Worm (Caenorhabditis elegans): ENCODE results near the gene pqn-41.
A peak's percentile ranks its signal among the peaks of the same experiment; 100 is the strongest.

The pqn-41 gene

ce11 chrIII:1923419-1924318, 17.9 kb downstream of the pqn-41 start (continued):
- TF ChIP-seq swsn-7 (tag; optimal IDR thresholded peaks at IDR 0.05) (peak; percentile 93), lin-39 (tag; optimal IDR thresholded peaks at IDR 0.05) (peak; percentile 90), elt-3 (tag; optimal IDR thresholded peaks at IDR 0.05) (peak in 5 of 6 experiments; percentile 40 to 86 (median 76)), pag-3 (tag; optimal IDR thresholded peaks at IDR 0.05; ENCODE audit: borderline replicate concordance, insufficient read depth) (no peak), hlh-4 (tag; optimal IDR thresholded peaks at IDR 0.05) (no peak), nhr-90 (tag; optimal IDR thresholded peaks at IDR 0.05; ENCODE audit: poor library complexity) (peak; percentile 91), sup-37 (GFP tag; optimal IDR thresholded peaks at IDR 0.05) (peak; percentile 67), alr-1 (tag; optimal IDR thresholded peaks at IDR 0.05; ENCODE audit: borderline replicate concordance) (no peak), nhr-85 (tag) (peak; percentile 100), unc-130 (tag; optimal IDR thresholded peaks at IDR 0.05) (peak; percentile 56), sox-4 (tag; optimal IDR thresholded peaks at IDR 0.05) (peak; percentile 84), dsc-1 (tag; optimal IDR thresholded peaks at IDR 0.05) (peak; percentile 96), egl-13 (tag; optimal IDR thresholded peaks at IDR 0.05) (peak; percentile 82), unc-98 (GFP tag; IDR thresholded peaks at IDR 0.05) (peak; percentile 30; the same call in 1 of the 2 replicates), rnt-1 (tag; optimal IDR thresholded peaks at IDR 0.05) (peak; percentile 94), lin-14 (GFP tag; optimal IDR thresholded peaks at IDR 0.05) (peak; percentile 100), skn-1 (tag; optimal IDR thresholded peaks at IDR 0.05) (peak; percentile 95), ets-5 (GFP tag; IDR thresholded peaks at IDR 0.05) (no peak), nhr-12 (tag; optimal IDR thresholded peaks at IDR 0.05) (no peak), irx-1 (tag; optimal IDR thresholded peaks at IDR 0.05) (peak; percentile 92), vab-15 (tag; optimal IDR thresholded peaks at IDR 0.05) (peak; percentile 70), ama-1 (optimal IDR thresholded peaks at IDR 0.05) (no peak), hpl-2 (GFP tag; optimal IDR thresholded peaks at IDR 0.05) (no peak), grh-1 (GFP tag; IDR thresholded peaks at IDR 0.05) (peak; percentile 92), aha-1 (tag; optimal IDR thresholded peaks at IDR 0.05) (peak; percentile 68), nhr-28 (tag; optimal IDR thresholded peaks at IDR 0.05) (no peak), jun-1 (tag; optimal IDR thresholded peaks at IDR 0.05) (peak; percentile 92), snpc-4 (tag; optimal IDR thresholded peaks at IDR 0.05) (peak; percentile 59), nhr-77 (tag; optimal IDR thresholded peaks at IDR 0.05) (peak; percentile 89), fkh-4 (tag; optimal IDR thresholded peaks at IDR 0.05; ENCODE audit: borderline replicate concordance) (peak; percentile 30), Y116A8C.19 (tag; optimal IDR thresholded peaks at IDR 0.05; ENCODE audit: borderline replicate concordance) (no peak), fkh-8 (tag; optimal IDR thresholded peaks at IDR 0.05) (peak; percentile 97), mep-1 (tag; optimal IDR thresholded peaks at IDR 0.05) (peak; percentile 60), ceh-88 (GFP tag; IDR thresholded peaks at IDR 0.05) (peak; percentile 90)

DNA sequence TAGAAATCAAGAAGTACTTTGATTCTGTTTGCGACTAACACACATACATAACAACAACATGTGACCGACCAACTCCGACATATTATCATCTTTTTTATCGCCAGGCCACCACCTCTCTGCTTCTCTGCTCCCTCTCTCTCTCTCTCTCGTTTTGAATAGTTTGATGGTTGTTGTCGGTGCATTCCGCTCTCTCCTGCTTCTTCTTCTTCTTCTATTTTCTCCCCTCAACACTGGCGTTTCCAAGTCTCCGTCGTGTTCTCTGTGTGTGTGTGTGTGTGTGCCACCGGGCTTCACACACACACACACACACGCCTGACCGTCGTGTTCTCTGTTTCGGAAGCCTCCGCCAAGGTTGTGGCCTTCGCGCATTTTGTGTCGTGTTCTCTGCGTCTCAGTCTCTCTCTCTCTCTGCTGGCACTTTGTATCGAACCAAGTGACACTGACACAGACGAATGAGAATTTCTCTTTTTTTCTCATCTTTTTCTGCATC, 19.3 kb downstream of the pqn-41 start:
- TF ChIP-seq mef-2 (tag; optimal IDR thresholded peaks at IDR 0.05) (peak; percentile 93), lin-13 (GFP tag; optimal IDR thresholded peaks at IDR 0.05) (peak; percentile 86), C16A3.4 (tag; optimal IDR thresholded peaks at IDR 0.05) (peak; percentile 85), ceh-63 (GFP tag; optimal IDR thresholded peaks at IDR 0.05) (no peak), tlp-1 (tag; optimal IDR thresholded peaks at IDR 0.05) (no peak), zip-4 (GFP tag; optimal IDR thresholded peaks at IDR 0.05) (peak; percentile 70), nhr-84 (tag; optimal IDR thresholded peaks at IDR 0.05) (no peak), vab-15 (tag; optimal IDR thresholded peaks at IDR 0.05) (peak; percentile 71), hlh-17 (GFP tag; optimal IDR thresholded peaks at IDR 0.05; ENCODE audit: borderline replicate concordance) (no peak), lsy-2 (tag; optimal IDR thresholded peaks at IDR 0.05) (peak; percentile 91 to 93), efl-1 (optimal IDR thresholded peaks at IDR 0.05) (peak; percentile 86 to 93), efl-1 (GFP tag; optimal IDR thresholded peaks at IDR 0.05 in 1 of 2) (peak; percentile 34 to 97), swsn-7 (tag; optimal IDR thresholded peaks at IDR 0.05) (peak; percentile 98), jun-1 (tag; optimal IDR thresholded peaks at IDR 0.05) (peak; percentile 97), elt-3 (tag; optimal IDR thresholded peaks at IDR 0.05) (peak in 4 of 6 experiments; percentile 51 to 95 (median 72)), ama-1 (optimal IDR thresholded peaks at IDR 0.05) (peak; percentile 30), pqm-1 (tag; optimal IDR thresholded peaks at IDR 0.05) (peak; percentile 94), sup-37 (GFP tag; optimal IDR thresholded peaks at IDR 0.05) (peak; percentile 85), pax-3 (tag; optimal IDR thresholded peaks at IDR 0.05) (peak; percentile 94), fkh-8 (tag; optimal IDR thresholded peaks at IDR 0.05) (peak; percentile 96), nhr-71 (tag; optimal IDR thresholded peaks at IDR 0.05) (peak; percentile 100), Y116A8C.19 (tag; optimal IDR thresholded peaks at IDR 0.05; ENCODE audit: borderline replicate concordance) (no peak), nhr-11 (tag; optimal IDR thresholded peaks at IDR 0.05) (peak; percentile 95), ceh-8 (GFP tag; optimal IDR thresholded peaks at IDR 0.05) (peak; percentile 66)

All from whole organism, L1 larva.